Fruit fly (Drosophila melanogaster) whole organism, adult: ENCODE measurements around the gene CG33170.
A peak's percentile ranks its signal among the peaks of the same experiment; 100 is the strongest.

Experiments used
- CG11617 ChIP-seq: fragments of 200-800 bp; sonication (Bioruptor generic); optimal IDR thresholded peaks from 2 replicates; lab custom pipeline; 2017; ENCODE audit warnings: mild to moderate bottlenecking, missing biosample characterization, missing genetic modification reagents, missing genetic modification characterization
- CG12768 ChIP-seq: fragments of 200-800 bp; sonication (Bioruptor generic); optimal IDR thresholded peaks from 2 replicates; lab custom pipeline; 2017; ENCODE audit warnings: missing biosample characterization, missing genetic modification characterization, mild to moderate bottlenecking, moderate library complexity, missing genetic modification reagents
- CG14711 ChIP-seq: fragments of 200-800 bp; sonication (Bioruptor generic); optimal IDR thresholded peaks from 2 replicates; lab custom pipeline; 2018; ENCODE audit warnings: missing biosample characterization, mild to moderate bottlenecking, missing genetic modification characterization, moderate library complexity
- CG1620 ChIP-seq: fragments of 200-800 bp; sonication (Bioruptor generic); optimal IDR thresholded peaks from 2 replicates; lab custom pipeline; 2016; ENCODE audit warnings: missing biosample characterization, missing genetic modification characterization
- CG33017 ChIP-seq: fragments of 200-800 bp; sonication (Bioruptor generic); optimal IDR thresholded peaks from 2 replicates; lab custom pipeline; 2018; ENCODE audit warnings: missing biosample characterization, mild to moderate bottlenecking, missing genetic modification characterization, moderate library complexity
- CG5204 ChIP-seq: fragments of 200-800 bp; sonication (Bioruptor generic); optimal IDR thresholded peaks from 2 replicates; lab custom pipeline; 2016; ENCODE audit warnings: missing biosample characterization, missing genetic modification characterization
- CG7045 ChIP-seq: fragments of 200-800 bp; sonication (Bioruptor generic); optimal IDR thresholded peaks from 2 replicates; lab custom pipeline; 2017; ENCODE audit warnings: missing biosample characterization, mild to moderate bottlenecking, missing genetic modification characterization
- CG7101 ChIP-seq: fragments of 200-800 bp; sonication (Bioruptor generic); optimal IDR thresholded peaks from 2 replicates; lab custom pipeline; 2018; ENCODE audit warnings: missing biosample characterization, mild to moderate bottlenecking, missing genetic modification characterization, moderate library complexity
- Clk ChIP-seq: fragments of 200-800 bp; sonication (Bioruptor generic); optimal IDR thresholded peaks from 2 replicates; lab custom pipeline; 2017; ENCODE audit warnings: missing biosample characterization, missing genetic modification characterization
- Crg-1 ChIP-seq: fragments of 200-800 bp; sonication (Bioruptor generic); optimal IDR thresholded peaks from 2 replicates; lab custom pipeline; 2016; ENCODE audit warnings: missing biosample characterization, missing genetic modification characterization
- Hr96 ChIP-seq: fragments of 200-800 bp; sonication (Bioruptor generic); optimal IDR thresholded peaks from 2 replicates; lab custom pipeline; 2016; ENCODE audit warnings: missing biosample characterization, missing genetic modification characterization
- Mnt ChIP-seq: fragments of 200-800 bp; sonication (Bioruptor generic); optimal IDR thresholded peaks from 2 replicates; lab custom pipeline; 2016; ENCODE audit warnings: missing biosample characterization, mild to moderate bottlenecking, missing genetic modification characterization
- bab1 ChIP-seq: fragments of 200-800 bp; sonication (Bioruptor generic); optimal IDR thresholded peaks from 3 replicates; lab custom pipeline; 2019; ENCODE audit warnings: missing biosample characterization, mild to moderate bottlenecking, missing genetic modification characterization, moderate library complexity
- cic ChIP-seq: fragments of 200-800 bp; sonication (Bioruptor generic); optimal IDR thresholded peaks from 2 replicates; lab custom pipeline; 2017; ENCODE audit warnings: missing biosample characterization, mild to moderate bottlenecking, missing genetic modification characterization, moderate library complexity
- cnc ChIP-seq, 2 experiments: fragments of >200 bp; optimal IDR thresholded peaks; 2 replicates each; lab custom pipeline; 2017
- kay ChIP-seq: fragments of 200-800 bp; sonication (Bioruptor generic); peaks from one replicate; lab custom pipeline; 2016; ENCODE audit warnings: missing biosample characterization, missing genetic modification characterization, borderline replicate concordance
- ovo ChIP-seq: fragments of 200-800 bp; sonication (Bioruptor generic); optimal IDR thresholded peaks from 2 replicates; lab custom pipeline; 2016; ENCODE audit warnings: missing biosample characterization, missing genetic modification characterization
- pad ChIP-seq: fragments of 200-800 bp; sonication (Bioruptor generic); optimal IDR thresholded peaks from 3 replicates; lab custom pipeline; 2017; ENCODE audit warnings: missing biosample characterization, missing genetic modification characterization, mild to moderate bottlenecking, moderate library complexity, missing genetic modification reagents
- tj ChIP-seq: fragments of 200-800 bp; sonication (Bioruptor generic); optimal IDR thresholded peaks from 3 replicates; lab custom pipeline; 2017; ENCODE audit warnings: missing biosample characterization, mild to moderate bottlenecking, missing genetic modification characterization, moderate library complexity
- toe ChIP-seq: fragments of 200-800 bp; sonication (Bioruptor generic); optimal IDR thresholded peaks from 2 replicates; lab custom pipeline; 2016; ENCODE audit warnings: missing biosample characterization, missing genetic modification characterization

Gene CG33170

dm6 chr3L:22824668-22825192 is 39.7 kb upstream of the CG33170 start:
- peak; percentile 69 for TF ChIP-seq CG12768 (GFP tag; lab: Kevin White, UChicago)
- peak; percentile 34 for TF ChIP-seq tj (GFP tag; lab: Kevin White, UChicago)
- TF ChIP-seq ovo (GFP tag; lab: Kevin White, UChicago) = peak; percentile 5
- peak; percentile 80 for TF ChIP-seq Mnt
- no peak for TF ChIP-seq CG5204 (GFP tag; lab: Kevin White, UChicago)
- TF ChIP-seq cic = peak; percentile 74
- peak; percentile 9 for TF ChIP-seq bab1 (GFP tag; lab: Kevin White, UChicago)
- TF ChIP-seq CG1620 = no peak
- peak; percentile 69 for TF ChIP-seq CG33017
- TF ChIP-seq CG7045 (GFP tag; lab: Kevin White, UChicago) = no peak
- TF ChIP-seq toe (GFP tag; lab: Kevin White, UChicago) = no peak
- TF ChIP-seq pad = peak; percentile 43
- peak; percentile 59 for TF ChIP-seq Clk (GFP tag; lab: Kevin White, UChicago)
- no peak for TF ChIP-seq kay (GFP tag; lab: Kevin White, UChicago)
- TF ChIP-seq CG11617 (GFP tag; lab: Kevin White, UChicago) = peak; percentile 60
- TF ChIP-seq cnc (optimal IDR thresholded peaks at IDR 0.05; lab: Kevin White, UChicago) = no peak
- TF ChIP-seq CG7101 = peak; percentile 30
- TF ChIP-seq Hr96 (GFP tag; lab: Kevin White, UChicago) = peak; percentile 48
- TF ChIP-seq Crg-1 (GFP tag; lab: Kevin White, UChicago) = peak; percentile 21
- peak; percentile 8 for TF ChIP-seq CG14711 (tag; lab: Kevin White, UChicago)

dm6 chr3L:22826236-22826635 is 38.2 kb upstream of the CG33170 start:
- TF ChIP-seq Mnt (no peak), tj (GFP tag; lab: Kevin White, UChicago) (peak; percentile 93)

dm6 chr3L:22830132-22830697 is 34.2 kb upstream of the CG33170 start:
- TF ChIP-seq Clk (GFP tag; lab: Kevin White, UChicago) (no peak), tj (GFP tag; lab: Kevin White, UChicago) (peak; percentile 98)

dm6 chr3L:22835144-22835964 is 29.0 kb upstream of the CG33170 start, which contains the start of gene jim:
Gene jim (minus strand): TSS chr3L:22835194.
- TF ChIP-seq CG12768 (GFP tag; lab: Kevin White, UChicago) (peak; percentile 86), toe (GFP tag; lab: Kevin White, UChicago) (no peak), CG33017 (peak; percentile 53), Clk (GFP tag; lab: Kevin White, UChicago) (peak; percentile 75), CG5204 (GFP tag; lab: Kevin White, UChicago) (no peak), bab1 (GFP tag; lab: Kevin White, UChicago) (peak; percentile 8), CG11617 (GFP tag; lab: Kevin White, UChicago) (peak; percentile 74), CG7101 (peak; percentile 35), CG1620 (no peak), CG14711 (tag; lab: Kevin White, UChicago) (peak; percentile 5), kay (GFP tag; lab: Kevin White, UChicago) (no peak), ovo (GFP tag; lab: Kevin White, UChicago) (peak; percentile 44), Crg-1 (GFP tag; lab: Kevin White, UChicago) (no peak), cnc (optimal IDR thresholded peaks at IDR 0.05; lab: Kevin White, UChicago) (no peak), tj (GFP tag; lab: Kevin White, UChicago) (peak; percentile 71), cic (peak; percentile 87), Hr96 (GFP tag; lab: Kevin White, UChicago) (peak; percentile 23), pad (peak; percentile 77), CG7045 (GFP tag; lab: Kevin White, UChicago) (peak; percentile 67), Mnt (peak; percentile 61)

dm6 chr3L:22836768-22837167 is 27.6 kb upstream of the CG33170 start, which contains the start of the genes CG11226 and CG45428:
Gene CG11226 (plus strand): TSS chr3L:22837068.
Gene CG45428 (minus strand): TSS chr3L:22837070.
- TF ChIP-seq CG5204 (GFP tag; lab: Kevin White, UChicago) (no peak), ovo (GFP tag; lab: Kevin White, UChicago) (no peak), CG7045 (GFP tag; lab: Kevin White, UChicago) (no peak), CG14711 (tag; lab: Kevin White, UChicago) (no peak), CG7101 (no peak), Clk (GFP tag; lab: Kevin White, UChicago) (no peak), CG1620 (no peak), CG11617 (GFP tag; lab: Kevin White, UChicago) (no peak), Hr96 (GFP tag; lab: Kevin White, UChicago) (no peak), bab1 (GFP tag; lab: Kevin White, UChicago) (no peak), Crg-1 (GFP tag; lab: Kevin White, UChicago) (no peak), cic (no peak), cnc (optimal IDR thresholded peaks at IDR 0.05; lab: Kevin White, UChicago) (no peak), CG33017 (no peak), CG12768 (GFP tag; lab: Kevin White, UChicago) (no peak), toe (GFP tag; lab: Kevin White, UChicago) (no peak)
